Worm (Caenorhabditis elegans) whole organism, L1 larva: Measurements from ENCODE around the gene Y39B6A.9.

ENCODE experiments used
- alr-1 ChIP-seq: fragments of 200-800 bp; sonication (Bioruptor generic); optimal IDR thresholded peaks from 2 replicates; lab custom pipeline; 2018; ENCODE audit warnings: borderline replicate concordance, mild to moderate bottlenecking, missing genetic modification characterization, missing compliant biosample characterization
- ama-1 ChIP-seq: fragments of 150-350 bp; optimal IDR thresholded peaks from 2 replicates; lab custom pipeline; 2014
- ceh-8 ChIP-seq: fragments of 200-800 bp; sonication (Bioruptor generic); optimal IDR thresholded peaks from 2 replicates; lab custom pipeline; 2018; ENCODE audit warnings: mild to moderate bottlenecking, missing genetic modification characterization, moderate library complexity, missing compliant biosample characterization
- ceh-82 ChIP-seq, 3 experiments: fragments of 150-350 bp in 1 of 3; sonication (generic microtip) in 2 of 3; optimal IDR thresholded peaks; 2 replicates each; lab custom pipeline; 2014 to 2017; ENCODE audit warnings: missing biosample characterization in 3 of 3, missing genetic modification characterization in 3 of 3
- ceh-88 ChIP-seq: fragments of 200-800 bp; sonication (Bioruptor generic); IDR thresholded peaks from 2 replicates; pipeline ENCODE4 v1.3.6; 2022; ENCODE audit warnings: missing genetic modification characterization, missing compliant biosample characterization
- dsc-1 ChIP-seq: sonication (generic microtip); optimal IDR thresholded peaks from 2 replicates; lab custom pipeline; 2016; ENCODE audit warnings: mild to moderate bottlenecking, missing genetic modification characterization, missing compliant biosample characterization
- efl-1 ChIP-seq, 4 experiments: fragments of 150-350 bp; optimal IDR thresholded peaks in 3 of 4; peaks in 1 of 4; 1 replicate in 1 of 4; 2 replicates in 3 of 4; lab custom pipeline; 2014; ENCODE audit warnings: missing biosample characterization in 2 of 4, missing genetic modification characterization in 2 of 4, missing genetic modification reagents in 2 of 4
- ets-5 ChIP-seq: fragments of 200-800 bp; sonication (Bioruptor generic); IDR thresholded peaks from 2 replicates; pipeline ENCODE4 v1.3.6; 2022; ENCODE audit warnings: missing genetic modification characterization, missing compliant biosample characterization
- fkh-4 ChIP-seq: sonication (generic microtip); optimal IDR thresholded peaks from 2 replicates; lab custom pipeline; 2016; ENCODE audit warnings: missing compliant biosample characterization, missing genetic modification characterization, borderline replicate concordance
- fos-1 ChIP-seq: fragments of 150-350 bp; optimal IDR thresholded peaks from 2 replicates; lab custom pipeline; 2014; ENCODE audit warnings: missing biosample characterization, missing genetic modification characterization
- hlh-17 ChIP-seq: fragments of 200-800 bp; sonication (Bioruptor generic); optimal IDR thresholded peaks from 2 replicates; lab custom pipeline; 2018; ENCODE audit warnings: missing genetic modification characterization, mild to moderate bottlenecking, missing compliant biosample characterization, moderate library complexity, borderline replicate concordance
- hlh-4 ChIP-seq: sonication (generic microtip); optimal IDR thresholded peaks from 2 replicates; lab custom pipeline; 2016; ENCODE audit warnings: mild to moderate bottlenecking, missing genetic modification characterization, missing compliant biosample characterization
- isw-1 ChIP-seq: fragments of 200-800 bp; sonication (Bioruptor generic); IDR thresholded peaks from 2 replicates; pipeline ENCODE4 v1.3.6; 2022; ENCODE audit warnings: missing genetic modification characterization, missing compliant biosample characterization
- lin-13 ChIP-seq: fragments of 150-350 bp; optimal IDR thresholded peaks from 2 replicates; lab custom pipeline; 2014; ENCODE audit warnings: missing biosample characterization, missing genetic modification reagents, missing genetic modification characterization
- lin-15B ChIP-seq: fragments of 150-350 bp; sonication (generic microtip); optimal IDR thresholded peaks from 3 replicates; lab custom pipeline; 2014; ENCODE audit warnings: missing biosample characterization, missing genetic modification characterization
- lin-35 ChIP-seq, 2 experiments: fragments of 150-350 bp; optimal IDR thresholded peaks; 2 replicates each; lab custom pipeline; 2014; ENCODE audit warnings: missing biosample characterization in 2 of 2, missing genetic modification characterization in 2 of 2, missing genetic modification reagents in 2 of 2
- mab-9 ChIP-seq: fragments of 200-800 bp; sonication (Bioruptor generic); IDR thresholded peaks from 2 replicates; pipeline ENCODE4 v1.3.6; 2022; ENCODE audit warnings: missing genetic modification reagents, missing genetic modification characterization, missing compliant biosample characterization
- mdl-1 ChIP-seq, 2 experiments: fragments of 150-350 bp; optimal IDR thresholded peaks; 2 replicates each; lab custom pipeline; 2014 to 2017; ENCODE audit warnings: missing biosample characterization in 2 of 2, missing genetic modification characterization in 2 of 2, inconsistent platforms in 1 of 2
- mef-2 ChIP-seq: fragments of 150-350 bp; optimal IDR thresholded peaks from 2 replicates; lab custom pipeline; 2014; ENCODE audit warnings: missing biosample characterization, missing genetic modification characterization
- nhr-11 ChIP-seq: fragments of 150-350 bp; optimal IDR thresholded peaks from 2 replicates; lab custom pipeline; 2014; ENCODE audit warnings: missing biosample characterization, missing genetic modification characterization
- nhr-19 ChIP-seq: fragments of 200-800 bp; sonication (Bioruptor generic); conservative IDR thresholded peaks from 2 replicates; pipeline ENCODE4 v1.3.6; 2022; ENCODE audit warnings: missing genetic modification characterization, missing compliant biosample characterization
- nhr-20 ChIP-seq: sonication (generic microtip); optimal IDR thresholded peaks from 2 replicates; lab custom pipeline; 2016; ENCODE audit warnings: mild to moderate bottlenecking, missing genetic modification characterization, missing compliant biosample characterization
- nhr-28 ChIP-seq: fragments of 150-350 bp; optimal IDR thresholded peaks from 2 replicates; lab custom pipeline; 2014; ENCODE audit warnings: missing biosample characterization, missing genetic modification characterization
- nhr-47 ChIP-seq: sonication (generic microtip); optimal IDR thresholded peaks from 2 replicates; lab custom pipeline; 2016; ENCODE audit warnings: mild to moderate bottlenecking, missing genetic modification characterization, moderate library complexity, missing compliant biosample characterization
- nhr-71 ChIP-seq: sonication (generic microtip); optimal IDR thresholded peaks from 2 replicates; lab custom pipeline; 2016; ENCODE audit warnings: mild to moderate bottlenecking, missing genetic modification characterization, moderate library complexity, missing compliant biosample characterization
- nhr-76 ChIP-seq: sonication (generic microtip); optimal IDR thresholded peaks from 2 replicates; lab custom pipeline; 2017; ENCODE audit warnings: missing biosample characterization, missing genetic modification characterization
- nhr-77 ChIP-seq: fragments of 150-350 bp; optimal IDR thresholded peaks from 2 replicates; lab custom pipeline; 2014; ENCODE audit warnings: missing biosample characterization, missing genetic modification characterization
- nhr-84 ChIP-seq: sonication (generic microtip); optimal IDR thresholded peaks from 2 replicates; lab custom pipeline; 2017; ENCODE audit warnings: missing biosample characterization, missing genetic modification characterization
- nhr-85 ChIP-seq: sonication (generic microtip); peaks from one replicate; lab custom pipeline; 2016; ENCODE audit warnings: missing genetic modification characterization, inconsistent platforms, missing compliant biosample characterization
- pax-3 ChIP-seq: fragments of 200-800 bp; sonication (Bioruptor generic); optimal IDR thresholded peaks from 2 replicates; lab custom pipeline; 2018; ENCODE audit warnings: mild to moderate bottlenecking, missing genetic modification characterization, moderate library complexity, missing compliant biosample characterization
- pqm-1 ChIP-seq: sonication (generic microtip); optimal IDR thresholded peaks from 3 replicates; lab custom pipeline; 2017; ENCODE audit warnings: missing biosample characterization, missing genetic modification characterization
- rnt-1 ChIP-seq: sonication (generic microtip); optimal IDR thresholded peaks from 2 replicates; lab custom pipeline; 2016; ENCODE audit warnings: mild to moderate bottlenecking, missing genetic modification characterization, moderate library complexity, missing compliant biosample characterization
- sptf-1 ChIP-seq: fragments of 150-350 bp; optimal IDR thresholded peaks from 2 replicates; lab custom pipeline; 2014; ENCODE audit warnings: missing biosample characterization, missing genetic modification characterization
- tlp-1 ChIP-seq: fragments of 150-350 bp; optimal IDR thresholded peaks from 2 replicates; lab custom pipeline; 2014; ENCODE audit warnings: missing biosample characterization, missing genetic modification characterization
- unc-86 ChIP-seq: sonication (generic microtip); optimal IDR thresholded peaks from 2 replicates; lab custom pipeline; 2016; ENCODE audit warnings: missing genetic modification characterization, missing compliant biosample characterization
- unc-98 ChIP-seq: fragments of 200-800 bp; sonication (Bioruptor generic); IDR thresholded peaks from 2 replicates; pipeline ENCODE4 v1.3.6; 2022; ENCODE audit warnings: missing genetic modification characterization, missing compliant biosample characterization
- zag-1 ChIP-seq: fragments of 150-350 bp; optimal IDR thresholded peaks from 2 replicates; lab custom pipeline; 2014; ENCODE audit warnings: missing biosample characterization, missing genetic modification characterization
- zip-4 ChIP-seq: fragments of 200-800 bp; sonication (Bioruptor generic); optimal IDR thresholded peaks from 2 replicates; lab custom pipeline; 2018; ENCODE audit warnings: mild to moderate bottlenecking, missing genetic modification characterization, moderate library complexity, missing compliant biosample characterization

Y39B6A.9 gene

DNA sequence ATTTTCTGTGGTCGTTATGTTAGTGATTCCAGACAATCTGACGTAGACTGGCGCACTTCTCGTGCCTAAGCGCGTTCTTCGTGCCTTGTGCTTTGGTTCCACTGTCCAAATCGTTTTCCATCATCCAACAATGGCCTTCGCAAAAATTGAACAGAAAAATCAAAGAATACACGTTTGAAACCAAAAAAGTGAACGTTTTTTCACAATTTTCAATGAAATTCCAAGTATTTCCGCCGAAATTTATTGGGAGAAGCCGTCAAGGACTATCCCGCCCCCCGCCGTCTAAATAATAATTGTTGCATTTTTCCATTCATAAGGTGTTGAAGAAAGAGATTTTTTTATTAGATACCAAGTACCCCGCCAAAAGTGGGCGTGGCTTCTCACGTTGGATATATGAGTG, 4.2 kb downstream of the Y39B6A.9 start, which contains the start of gene cpg-23:
TSS of gene cpg-23 (plus strand) at position 301 of the 400 bp plus-strand sequence.
- no peak for TF ChIP-seq nhr-47
- TF ChIP-seq fos-1 = no peak
- no peak for TF ChIP-seq zip-4 (GFP tag; lab: Kevin White, UChicago)
- TF ChIP-seq ceh-8 (GFP tag; lab: Kevin White, UChicago) = no peak
- TF ChIP-seq lin-15B (tag; lab: Kevin White, UChicago) = no peak
- TF ChIP-seq pax-3 (tag; lab: Kevin White, UChicago) = no peak
- TF ChIP-seq fkh-4 = no peak
- no peak for TF ChIP-seq rnt-1 (tag; lab: Kevin White, UChicago)
- TF ChIP-seq isw-1 (GFP tag; lab: Robert Waterston, UW) = no peak
- TF ChIP-seq ceh-82 (tag; optimal IDR thresholded peaks at IDR 0.05; lab: Kevin White, UChicago) = no peak
- no peak for TF ChIP-seq lin-13 (GFP tag; lab: Kevin White, UChicago)
- TF ChIP-seq zag-1 (tag; lab: Kevin White, UChicago) = no peak
- TF ChIP-seq nhr-85 (tag; lab: Kevin White, UChicago) = no peak
- no peak for TF ChIP-seq nhr-77 (tag; lab: Kevin White, UChicago)

DNA sequence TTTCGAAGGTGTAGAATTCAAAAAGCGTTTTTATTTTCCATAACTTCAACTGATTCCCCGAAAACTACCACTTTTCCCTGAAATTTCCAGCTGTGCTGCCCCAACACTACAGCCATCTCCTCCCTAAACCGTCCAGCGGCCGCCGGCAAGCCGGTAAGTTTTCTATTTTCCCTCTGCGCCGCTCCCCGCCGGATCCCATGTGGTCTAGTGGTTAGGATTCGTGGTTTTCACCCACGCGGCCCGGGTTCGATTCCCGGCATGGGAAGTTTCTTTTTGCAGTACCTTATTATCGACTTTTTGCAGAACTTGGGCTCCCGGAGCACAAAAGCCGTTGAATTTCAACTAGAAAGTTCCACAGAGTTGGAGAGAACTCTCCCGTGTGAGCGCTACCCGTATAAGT, 6.3 kb downstream of the Y39B6A.9 start:
- TF ChIP-seq efl-1 (optimal IDR thresholded peaks at IDR 0.05; lab: Kevin White, UChicago) = no peak
- TF ChIP-seq efl-1 (GFP tag; optimal IDR thresholded peaks at IDR 0.05 in 1 of 2; lab: Kevin White, UChicago) = peak in 1 of 2 experiments; percentile 45
- peak; percentile 28 for TF ChIP-seq nhr-19 (GFP tag; lab: Robert Waterston, UW)
- no peak for TF ChIP-seq ets-5 (GFP tag; lab: Robert Waterston, UW)
- peak; percentile 2 for TF ChIP-seq nhr-47
- TF ChIP-seq lin-35 (GFP tag; optimal IDR thresholded peaks at IDR 0.05; lab: Kevin White, UChicago) = peak in 1 of 2 experiments; percentile 13
- no peak for TF ChIP-seq lin-13 (GFP tag; lab: Kevin White, UChicago)
- TF ChIP-seq lin-15B (tag; lab: Kevin White, UChicago) = no peak
- TF ChIP-seq sptf-1 (tag; lab: Kevin White, UChicago) = no peak
- TF ChIP-seq, all 84 proteins: peak for 4

DNA sequence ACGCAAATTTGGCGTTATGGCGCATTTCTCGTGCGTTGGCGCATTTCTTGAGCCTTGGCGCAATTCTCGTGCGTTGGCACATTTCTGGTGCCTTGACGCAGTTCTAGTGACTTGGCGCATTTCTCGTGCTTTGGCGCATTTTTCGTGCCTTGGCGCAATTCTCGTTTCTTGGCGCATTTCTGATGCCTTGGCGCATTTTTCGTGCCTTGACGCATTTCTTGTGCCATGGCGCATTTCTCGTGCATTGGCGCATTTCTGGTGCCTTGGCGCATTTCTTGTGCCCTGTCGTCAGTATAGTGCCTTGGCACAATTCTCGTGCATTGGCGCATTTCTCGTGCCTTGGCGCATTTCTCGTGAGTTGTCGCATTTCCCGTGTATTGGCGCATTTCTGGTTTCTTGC, 12.0 kb downstream of the Y39B6A.9 start:
- TF ChIP-seq unc-98 (no peak), nhr-20 (no peak), dsc-1 (tag; lab: Kevin White, UChicago) (no peak), nhr-71 (tag; lab: Kevin White, UChicago) (no peak)

DNA sequence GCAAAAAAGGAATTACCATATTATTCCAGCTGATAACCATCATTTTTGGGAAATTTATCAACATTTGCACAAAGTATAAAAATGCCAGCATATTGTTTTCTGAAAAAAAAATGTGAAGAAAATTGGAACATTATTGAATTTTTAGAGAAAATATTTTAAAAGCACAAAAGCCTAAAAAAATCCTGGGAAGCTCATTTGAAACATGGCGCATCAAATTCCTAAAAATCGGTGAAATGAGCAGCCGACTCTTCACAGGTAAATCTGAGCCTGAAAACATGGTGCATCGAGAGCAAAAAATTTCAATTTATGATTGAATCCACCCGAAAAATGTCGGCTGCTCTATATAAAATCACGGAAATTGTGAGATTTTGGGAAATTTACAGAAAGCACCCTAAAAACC, 12.8 kb downstream of the Y39B6A.9 start, which contains the start of gene Y39B6A.7:
TSS of gene Y39B6A.7 (minus strand) at position 101 of the 400 bp plus-strand sequence.
- TF ChIP-seq mdl-1 (tag; optimal IDR thresholded peaks at IDR 0.05; lab: Kevin White, UChicago) = no peak
- TF ChIP-seq ama-1 (lab: Kevin White, UChicago) = no peak

DNA sequence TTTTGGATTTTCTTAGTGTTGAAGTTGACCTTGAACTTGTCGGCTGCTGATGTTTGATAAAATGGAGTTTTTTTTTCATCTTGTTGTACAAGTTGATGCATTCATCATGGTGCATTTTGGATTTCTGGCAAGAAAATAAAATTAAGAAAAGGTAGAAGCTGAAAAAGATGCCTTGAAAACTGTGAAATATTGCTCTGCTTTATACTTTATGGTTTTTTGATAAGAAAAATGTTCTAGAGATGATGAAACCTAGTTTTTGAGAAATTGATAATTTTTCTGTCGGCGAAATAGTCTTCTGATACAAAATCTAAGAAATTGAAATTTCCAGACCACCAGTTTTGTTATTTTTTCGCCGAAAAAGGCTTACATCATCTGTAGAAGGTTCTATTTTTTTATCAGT, 16.0 kb downstream of the Y39B6A.9 start, which contains the start of gene Y39B6A.69:
TSS of gene Y39B6A.69 (minus strand) at position 101 of the 400 bp plus-strand sequence.
- TF ChIP-seq pax-3 (tag; lab: Kevin White, UChicago) = no peak
- TF ChIP-seq unc-98 = no peak
- no peak for TF ChIP-seq nhr-28 (tag; lab: Kevin White, UChicago)
- no peak for TF ChIP-seq nhr-76 (tag; lab: Kevin White, UChicago)
- TF ChIP-seq nhr-11 = no peak
- no peak for TF ChIP-seq pqm-1 (tag; lab: Kevin White, UChicago)
- no peak for TF ChIP-seq hlh-17 (GFP tag; lab: Kevin White, UChicago)
- TF ChIP-seq ets-5 (GFP tag; lab: Robert Waterston, UW) = no peak
- no peak for TF ChIP-seq mab-9 (GFP tag; lab: Robert Waterston, UW)
- no peak for TF ChIP-seq tlp-1 (tag; lab: Kevin White, UChicago)
- TF ChIP-seq unc-86 (tag; lab: Kevin White, UChicago) = no peak
- no peak for TF ChIP-seq nhr-47
- no peak for TF ChIP-seq rnt-1 (tag; lab: Kevin White, UChicago)
- TF ChIP-seq hlh-4 (tag; lab: Kevin White, UChicago) = no peak
- no peak for TF ChIP-seq nhr-84
- no peak for TF ChIP-seq alr-1 (tag; lab: Kevin White, UChicago)
- no peak for TF ChIP-seq mef-2 (tag; lab: Kevin White, UChicago)
- TF ChIP-seq ceh-88 (GFP tag; lab: Robert Waterston, UW) = no peak
- TF ChIP-seq, all 84 proteins: peak for 0
